Fruit fly (Drosophila melanogaster) whole organism, wandering third instar larva: Measurements from ENCODE around the gene CG14984.

Source experiments
- Abd-B ChIP-seq: fragments of >200 bp; optimal IDR thresholded peaks from 2 replicates; lab custom pipeline; 2017; ENCODE audit warnings: missing biosample characterization, missing genetic modification characterization
- CG32264 ChIP-seq: fragments of 200-800 bp; sonication (Bioruptor generic); optimal IDR thresholded peaks from 2 replicates; lab custom pipeline; 2016; ENCODE audit warnings: missing biosample characterization, missing genetic modification characterization
- GATAd ChIP-seq: sonication (Bioruptor generic); optimal IDR thresholded peaks from 2 replicates; lab custom pipeline; 2016; ENCODE audit warnings: missing biosample characterization, missing genetic modification characterization
- Hr78 ChIP-seq: fragments of >200 bp; optimal IDR thresholded peaks from 2 replicates; lab custom pipeline; 2017; ENCODE audit warnings: missing biosample characterization, missing genetic modification characterization
- Myc ChIP-seq: fragments of >200 bp; optimal IDR thresholded peaks from 2 replicates; lab custom pipeline; 2017
- OdsH ChIP-seq: fragments of 200-800 bp; sonication (Bioruptor generic); optimal IDR thresholded peaks from 2 replicates; lab custom pipeline; 2016; ENCODE audit warnings: missing biosample characterization, mild to moderate bottlenecking, missing genetic modification characterization
- Sp1 ChIP-seq: fragments of 200-800 bp; sonication (Bioruptor generic); optimal IDR thresholded peaks from 3 replicates; lab custom pipeline; 2019; ENCODE audit warnings: missing biosample characterization, mild to moderate bottlenecking, missing genetic modification characterization, moderate library complexity
- dmrt93B ChIP-seq: fragments of 200-800 bp; sonication (Bioruptor generic); optimal IDR thresholded peaks from 2 replicates; lab custom pipeline; 2018; ENCODE audit warnings: missing biosample characterization, mild to moderate bottlenecking, missing genetic modification characterization
- ey ChIP-seq: fragments of 200-800 bp; sonication (Bioruptor generic); optimal IDR thresholded peaks from 2 replicates; lab custom pipeline; 2016; ENCODE audit warnings: missing biosample characterization, missing genetic modification characterization
- lola ChIP-seq: fragments of >200 bp; optimal IDR thresholded peaks from 2 replicates; lab custom pipeline; 2017; ENCODE audit warnings: missing biosample characterization, missing genetic modification characterization
- usp ChIP-seq: fragments of >200 bp; optimal IDR thresholded peaks from 2 replicates; lab custom pipeline; 2017; ENCODE audit warnings: missing biosample characterization, missing genetic modification characterization

dm6 chr3L:3908838-3909810 lies 43.2 kb downstream of the CG14984 start:
- no peak for TF ChIP-seq OdsH (GFP tag; lab: Kevin White, UChicago)
- TF ChIP-seq Sp1 (GFP tag; lab: Kevin White, UChicago), result no peak
- TF ChIP-seq Hr78, result no peak
- TF ChIP-seq GATAd (GFP tag; lab: Kevin White, UChicago), result no peak
- TF ChIP-seq dmrt93B, result no peak
- no peak for TF ChIP-seq Abd-B (GFP tag; lab: Kevin White, UChicago)
- no peak for TF ChIP-seq lola
- TF ChIP-seq CG32264 (GFP tag; lab: Kevin White, UChicago), result no peak
- no peak for TF ChIP-seq ey (GFP tag; lab: Kevin White, UChicago)
- TF ChIP-seq usp (GFP tag; lab: Kevin White, UChicago), result no peak
- TF ChIP-seq Myc (lab: Kevin White, UChicago), result no peak
